Worm (Caenorhabditis elegans) whole organism, L4/young adult: ENCODE data around the gene C48D1.9.

Experiments used
- W03F9.2 ChIP-seq: fragments of 150-350 bp; optimal IDR thresholded peaks from 2 replicates; lab custom pipeline; 2014; ENCODE audit warnings: missing biosample characterization, missing genetic modification characterization
- dao-5 ChIP-seq: sonication (generic microtip); optimal IDR thresholded peaks from 2 replicates; lab custom pipeline; 2016; ENCODE audit warnings: missing genotype, missing genetic modification characterization, moderate library complexity, missing compliant biosample characterization
- him-1 ChIP-seq: sonication (generic microtip); optimal IDR thresholded peaks from 2 replicates; lab custom pipeline; 2016; ENCODE audit warnings: missing genotype, missing genetic modification reagents, missing genetic modification characterization, missing compliant biosample characterization

ce11 chrIV:13243375-13243774 is 33.9 kb upstream of the C48D1.9 start, which contains the start of gene JC8.4:
- no peak for TF ChIP-seq him-1 (tag; lab: Kevin White, UChicago)
- no peak for TF ChIP-seq W03F9.2 (tag; lab: Kevin White, UChicago)
- no peak for TF ChIP-seq dao-5 (tag; lab: Kevin White, UChicago)
